Worm (Caenorhabditis elegans): ENCODE results near the gene nlp-23.

The nlp-23 gene

ce11 chrX:2347962-2348361, 5.2 kb upstream of the nlp-23 start:
- no peak for TF ChIP-seq unc-62 (GFP tag; optimal IDR thresholded peaks at IDR 0.05)

DNA sequence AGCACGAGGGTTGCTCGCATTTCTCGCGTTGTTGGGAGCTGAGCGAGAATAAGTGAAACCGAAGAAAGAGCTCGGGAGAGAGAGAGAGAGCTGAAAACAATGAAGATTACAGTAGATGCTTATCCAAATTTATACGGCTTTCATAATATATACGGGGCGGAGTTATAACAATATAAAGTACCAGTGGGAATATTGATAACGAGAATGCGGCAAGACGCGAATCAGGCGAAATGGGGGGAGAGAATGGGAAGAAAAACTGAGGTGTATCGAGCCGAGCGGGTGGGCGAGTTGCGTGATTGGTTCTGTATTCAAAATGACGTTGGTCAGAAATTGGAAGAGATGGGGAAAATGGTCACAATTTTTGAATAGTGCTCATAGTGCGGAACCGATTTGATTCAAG, 1.9 kb upstream of the nlp-23 start, which contains the start of gene nlp-2:
Gene nlp-2 (minus strand): TSS at position 101 of the 400 bp plus-strand sequence.
- no peak for TF ChIP-seq unc-62 (GFP tag; optimal IDR thresholded peaks at IDR 0.05)

DNA sequence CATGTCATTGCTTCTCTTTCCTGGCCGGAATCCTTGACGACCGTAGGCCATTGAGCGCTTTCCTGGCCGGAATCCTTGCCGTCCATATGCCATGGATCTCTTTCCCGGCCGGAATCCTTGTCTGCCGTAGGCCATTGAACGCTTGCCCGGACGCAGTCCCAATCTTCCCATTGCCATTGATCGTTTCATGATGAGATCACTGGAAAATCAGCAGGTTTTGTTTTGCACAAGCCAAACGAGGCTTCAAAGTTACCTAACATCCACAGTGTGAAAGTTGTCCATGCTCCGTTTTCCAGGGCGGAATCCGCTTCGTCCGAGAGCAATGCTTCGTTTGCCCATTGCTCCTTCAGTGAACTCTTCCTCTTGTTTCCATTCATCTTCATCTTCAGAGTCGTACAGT, 1.3 kb upstream of the nlp-23 start:
- no peak for TF ChIP-seq unc-62 (GFP tag; optimal IDR thresholded peaks at IDR 0.05)

- TF ChIP-seq unc-62 (GFP tag; optimal IDR thresholded peaks at IDR 0.05) = no peak
Observed at ce11 chrX:2341989-2342388, 770 bp downstream of the nlp-23 start, which contains the start of gene nlp-22. Gene nlp-22 (minus strand): TSS chrX:2342089.

DNA sequence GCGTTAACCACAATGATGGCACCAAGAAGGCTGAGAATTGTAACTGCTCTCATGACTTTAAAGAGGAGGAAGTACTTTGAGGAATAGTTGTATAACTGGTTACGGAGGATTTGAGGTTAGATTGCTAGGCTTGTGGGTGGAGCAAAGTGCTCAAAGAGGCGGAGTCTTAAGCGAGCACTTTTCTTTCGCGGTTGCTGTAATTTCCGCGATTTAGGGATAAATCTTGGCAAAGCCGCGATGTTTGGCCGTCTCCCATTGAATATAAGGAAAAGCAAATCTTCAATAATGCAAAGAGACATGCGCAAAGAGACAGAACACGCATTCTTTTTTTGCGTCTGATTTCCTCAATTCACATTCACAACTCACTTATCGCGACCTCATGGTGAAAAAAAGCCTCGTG, 4.5 kb downstream of the nlp-23 start, which contains the start of gene nlp-45:
Gene nlp-45 (minus strand): TSS at position 101 of the 400 bp plus-strand sequence.
- no peak for TF ChIP-seq unc-62 (GFP tag; optimal IDR thresholded peaks at IDR 0.05)

- TF ChIP-seq unc-62 (GFP tag; optimal IDR thresholded peaks at IDR 0.05) = no peak
Observed at ce11 chrX:2335384-2335783, 7.4 kb downstream of the nlp-23 start, which contains the start of gene T01B6.1. Gene T01B6.1 (plus strand): TSS chrX:2335684.

- no peak for TF ChIP-seq unc-62 (GFP tag; optimal IDR thresholded peaks at IDR 0.05)
Observed at ce11 chrX:2330494-2330893, 12.3 kb downstream of the nlp-23 start.

- TF ChIP-seq unc-62 (GFP tag; optimal IDR thresholded peaks at IDR 0.05) = no peak
Observed at ce11 chrX:2328873-2329272, 13.9 kb downstream of the nlp-23 start.

DNA sequence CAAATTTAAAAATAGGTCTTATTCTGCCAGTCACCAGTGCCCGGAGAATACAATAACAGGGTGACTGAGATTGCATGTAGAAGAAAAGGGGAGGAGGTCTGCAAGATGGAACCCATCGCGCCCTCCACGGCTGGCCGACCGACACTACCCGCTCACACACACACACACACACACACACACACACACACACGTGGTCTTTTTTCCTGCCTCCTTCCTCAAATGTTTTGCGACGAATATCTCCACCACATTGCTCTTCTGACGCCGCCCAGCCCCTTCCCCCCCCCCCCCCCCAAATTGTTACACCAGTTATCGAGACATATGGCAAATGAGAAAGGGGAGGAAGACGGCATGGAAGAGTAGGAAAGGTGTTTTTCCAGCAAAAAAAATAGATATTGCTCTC, 21.0 kb downstream of the nlp-23 start:
- no peak for TF ChIP-seq unc-62 (GFP tag; optimal IDR thresholded peaks at IDR 0.05)

- no peak for TF ChIP-seq unc-62 (GFP tag; optimal IDR thresholded peaks at IDR 0.05)
Observed at ce11 chrX:2320539-2320938, 22.2 kb downstream of the nlp-23 start.

DNA sequence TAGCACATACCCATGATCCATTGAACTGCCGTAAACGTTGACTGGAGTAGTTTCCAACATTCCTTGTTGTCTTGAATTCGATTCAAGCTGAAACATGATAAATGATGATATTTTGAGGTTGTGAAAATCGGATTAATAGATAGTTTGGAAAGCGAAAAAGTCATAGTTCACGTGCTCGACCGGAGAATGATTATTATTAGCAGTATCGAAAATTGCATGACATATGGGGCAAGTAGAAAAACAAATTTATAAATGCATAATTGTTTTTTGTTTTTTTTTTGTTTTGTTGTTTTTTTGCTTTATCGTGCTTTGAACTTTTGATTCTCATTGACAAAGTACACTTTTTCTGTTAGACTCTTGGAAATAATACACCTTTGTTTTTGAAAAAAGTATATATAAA, 23.5 kb downstream of the nlp-23 start, which contains the start of gene aakg-4:
Gene aakg-4 (minus strand): TSS at position 101 of the 400 bp plus-strand sequence.
- TF ChIP-seq unc-62 (GFP tag; optimal IDR thresholded peaks at IDR 0.05) = no peak

DNA sequence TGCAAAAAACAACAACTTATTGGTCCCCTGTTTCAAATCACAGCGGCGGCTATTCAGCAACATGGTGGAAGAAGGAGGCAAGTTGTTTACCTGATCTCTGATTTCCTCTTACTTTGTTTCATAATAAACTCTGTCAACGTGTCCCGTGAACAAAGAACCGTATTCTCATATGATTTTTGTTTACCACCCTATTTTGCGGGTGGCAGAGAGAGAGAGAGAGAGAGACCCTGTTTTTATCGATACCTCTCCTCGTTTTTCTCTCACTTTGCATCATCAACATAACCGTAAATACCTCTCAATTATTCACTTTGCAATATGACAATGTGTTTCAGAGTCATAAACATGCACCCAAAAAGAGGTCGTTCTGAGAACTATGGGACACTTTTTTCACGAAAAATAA, 25.3 kb downstream of the nlp-23 start:
- TF ChIP-seq unc-62 (GFP tag; optimal IDR thresholded peaks at IDR 0.05) = no peak

DNA sequence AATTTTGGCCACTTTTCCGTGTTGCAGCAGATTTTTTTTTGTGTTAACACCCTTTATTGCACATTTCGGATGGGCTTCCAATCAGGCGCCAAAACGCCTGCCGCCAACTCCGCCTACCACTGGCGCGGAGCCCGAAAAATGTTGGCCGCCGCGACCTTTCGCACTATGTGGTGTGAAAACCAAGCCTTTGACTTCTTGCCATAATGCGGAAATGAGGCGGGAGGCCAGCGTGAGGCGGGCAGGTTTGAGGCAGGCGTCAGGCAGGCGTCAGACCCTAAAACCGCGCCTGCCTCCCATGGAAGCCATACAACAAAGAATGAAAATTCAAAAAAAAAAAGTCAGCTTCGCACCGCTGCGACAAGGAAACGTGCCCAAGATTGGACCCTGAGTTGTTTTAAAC, 25.9 kb downstream of the nlp-23 start:
- no peak for TF ChIP-seq unc-62 (GFP tag; optimal IDR thresholded peaks at IDR 0.05)

DNA sequence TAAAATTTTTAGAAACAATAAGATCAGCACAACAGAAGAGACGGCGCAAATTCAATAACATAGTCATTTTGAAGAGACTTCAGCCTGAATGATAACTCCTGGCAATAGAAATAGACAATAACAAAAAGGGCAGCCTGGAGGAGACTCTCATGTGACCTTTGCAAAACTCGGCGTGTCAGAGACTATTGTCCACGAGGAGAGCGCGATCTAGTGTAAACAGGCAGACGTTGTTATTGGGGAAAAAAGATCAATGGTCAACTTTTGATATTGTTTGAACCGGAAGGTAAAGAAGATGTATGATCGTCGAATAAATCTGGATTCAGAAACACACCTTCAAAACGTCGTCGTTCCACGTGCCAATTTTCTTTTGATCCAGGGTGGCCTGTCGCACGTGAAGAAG, 26.6 kb downstream of the nlp-23 start:
- no peak for TF ChIP-seq unc-62 (GFP tag; optimal IDR thresholded peaks at IDR 0.05)

DNA sequence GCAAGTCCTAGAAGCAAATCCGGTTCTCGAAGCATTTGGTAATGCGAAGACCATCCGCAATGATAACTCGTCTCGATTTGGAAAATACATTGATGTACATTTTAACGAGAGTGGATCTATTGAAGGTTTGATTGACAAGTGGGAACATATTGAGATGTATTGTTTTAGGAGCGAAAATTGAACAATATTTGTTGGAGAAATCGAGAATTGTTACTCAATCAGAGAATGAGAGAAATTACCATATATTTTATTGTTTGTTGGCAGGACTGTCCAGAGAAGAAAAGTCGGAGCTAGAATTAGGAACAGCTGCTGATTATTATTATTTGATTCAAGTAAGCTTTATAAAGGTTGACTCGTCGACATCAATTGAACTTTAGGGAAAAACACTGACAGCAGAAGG, 38.3 kb downstream of the nlp-23 start:
- no peak for TF ChIP-seq unc-62 (GFP tag; optimal IDR thresholded peaks at IDR 0.05)

ce11 chrX:2303253-2303652, 39.5 kb downstream of the nlp-23 start:
- TF ChIP-seq unc-62 (GFP tag; optimal IDR thresholded peaks at IDR 0.05) = no peak

ce11 chrX:2302782-2303181, 40.0 kb downstream of the nlp-23 start, which contains the start of gene hum-6:
Gene hum-6 (plus strand): TSS chrX:2303082.
- no peak for TF ChIP-seq unc-62 (GFP tag; optimal IDR thresholded peaks at IDR 0.05)

DNA sequence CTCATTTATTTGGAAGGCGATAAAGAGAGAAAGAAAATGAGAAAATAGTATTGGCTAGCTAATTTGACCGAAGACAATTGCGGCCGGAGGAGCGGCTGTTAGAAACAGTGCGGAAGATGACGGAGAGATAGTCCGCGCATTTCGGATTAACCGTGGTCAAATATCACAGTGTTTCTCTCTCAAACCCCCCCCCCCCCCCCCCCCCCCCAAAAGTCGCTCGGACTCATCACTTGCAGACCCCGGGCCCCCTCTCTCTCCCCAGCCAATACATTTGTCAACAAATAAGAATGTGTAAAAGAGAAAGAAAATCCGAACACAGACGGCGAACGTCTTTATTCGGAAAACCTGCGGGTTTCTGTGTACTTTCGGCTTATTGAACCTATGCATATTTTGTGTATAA, 40.9 kb downstream of the nlp-23 start:
- TF ChIP-seq unc-62 (GFP tag; optimal IDR thresholded peaks at IDR 0.05) = no peak

Measured in whole organism, dauer.